Fruit fly (Drosophila melanogaster): Measurements from ENCODE around the gene CG7384.

Gene CG7384

dm6 chr2L:10528984-10529383 is 18.7 kb upstream of the CG7384 start:
- TF ChIP-seq Sox102F (GFP tag; optimal IDR thresholded peaks at IDR 0.05) (no peak), shn (GFP tag; optimal IDR thresholded peaks at IDR 0.05) (no peak), CG10274 (GFP tag; optimal IDR thresholded peaks at IDR 0.05) (no peak), CG33213 (GFP tag; optimal IDR thresholded peaks at IDR 0.05) (no peak), BtbVII (GFP tag; optimal IDR thresholded peaks at IDR 0.05) (no peak), Awh (GFP tag; IDR thresholded peaks at IDR 0.05) (0 out of 2 replicates have a peak, but pooled peaks have one; percentile 22), CG7745 (tag; optimal IDR thresholded peaks at IDR 0.05) (no peak), CG3065 (GFP tag; optimal IDR thresholded peaks at IDR 0.05) (no peak), CG12219 (GFP tag; optimal IDR thresholded peaks at IDR 0.05) (no peak), Hey (tag; optimal IDR thresholded peaks at IDR 0.05) (no peak), ftz-f1 (GFP tag; optimal IDR thresholded peaks at IDR 0.05) (peak; percentile 81), Fer3 (tag; optimal IDR thresholded peaks at IDR 0.05) (no peak), caup (GFP tag; optimal IDR thresholded peaks at IDR 0.05; ENCODE audit: severe bottlenecking) (no peak), CG34376 (GFP tag; optimal IDR thresholded peaks at IDR 0.05) (peak; percentile 83), CG11696 (GFP tag; IDR thresholded peaks at IDR 0.05) (no peak), TFAM (GFP tag; optimal IDR thresholded peaks at IDR 0.05) (no peak), tna (GFP tag; IDR thresholded peaks at IDR 0.05; ENCODE audit: partially characterized antibody) (no peak), stc (GFP tag; IDR thresholded peaks at IDR 0.05) (no peak), tup (GFP tag; optimal IDR thresholded peaks at IDR 0.05) (no peak), CG42726 (GFP tag; IDR thresholded peaks at IDR 0.05; ENCODE audit: partially characterized antibody) (0 out of 2 replicates have a peak, but pooled peaks have one; percentile 15), vvl (GFP tag; IDR thresholded peaks at IDR 0.05) (no peak), CG9437 (GFP tag; optimal IDR thresholded peaks at IDR 0.05) (no peak), CG11560 (tag; IDR thresholded peaks at IDR 0.05) (no peak), CG5180 (GFP tag; optimal IDR thresholded peaks at IDR 0.05) (no peak), CG7271 (tag; optimal IDR thresholded peaks at IDR 0.05) (no peak), br (optimal IDR thresholded peaks at IDR 0.05) (no peak), fd3F (GFP tag; optimal IDR thresholded peaks at IDR 0.05) (no peak), gsb-n (tag; optimal IDR thresholded peaks at IDR 0.05) (no peak), CG16813 (GFP tag; IDR thresholded peaks at IDR 0.05; ENCODE audit: partially characterized antibody) (no peak), CG3163 (GFP tag; optimal IDR thresholded peaks at IDR 0.05) (no peak), CG12071 (GFP tag; optimal IDR thresholded peaks at IDR 0.05) (no peak), slp2 (GFP tag; optimal IDR thresholded peaks at IDR 0.05) (no peak), CG7928 (GFP tag; optimal IDR thresholded peaks at IDR 0.05) (no peak), CG15479 (GFP tag; optimal IDR thresholded peaks at IDR 0.05) (peak; percentile 48), Usf (GFP tag; optimal IDR thresholded peaks at IDR 0.05) (no peak), Meics (GFP tag; optimal IDR thresholded peaks at IDR 0.05) (no peak), CG7372 (GFP tag; IDR thresholded peaks at IDR 0.05) (no peak), CG34422 (GFP tag; IDR thresholded peaks at IDR 0.05) (no peak), Dp (GFP tag; optimal IDR thresholded peaks at IDR 0.05) (no peak), CG31388 (GFP tag; optimal IDR thresholded peaks at IDR 0.05) (no peak), sna (GFP tag; IDR thresholded peaks at IDR 0.05; ENCODE audit: partially characterized antibody) (no peak), CG2199 (GFP tag; IDR thresholded peaks at IDR 0.05) (peak; percentile 71; the same call in 1 of the 3 replicates), CG11456 (GFP tag; IDR thresholded peaks at IDR 0.05) (no peak), CkIIα-i1 (GFP tag; IDR thresholded peaks at IDR 0.05) (no peak), CG6791 (GFP tag; IDR thresholded peaks at IDR 0.05; ENCODE audit: partially characterized antibody) (no peak), dati (GFP tag; IDR thresholded peaks at IDR 0.05) (no peak), Ravus (GFP tag; IDR thresholded peaks at IDR 0.05) (no peak), CG15696 (tag; optimal IDR thresholded peaks at IDR 0.05) (no peak), Deaf1 (tag; optimal IDR thresholded peaks at IDR 0.05) (no peak), Hsf (GFP tag; optimal IDR thresholded peaks at IDR 0.05) (no peak), CG17361 (GFP tag; IDR thresholded peaks at IDR 0.05) (no peak)
